Fruit fly (Drosophila melanogaster) whole organism: ENCODE measurements around the gene CG14185.

ENCODE experiments used
- CG8478 ChIP-seq: fragments of >200 bp; optimal IDR thresholded peaks from 2 replicates; lab custom pipeline; 2018; ENCODE audit warnings: inconsistent platforms
- Dll ChIP-seq: fragments of >200 bp; optimal IDR thresholded peaks from 2 replicates; lab custom pipeline; 2017
- EcR ChIP-seq, 2 experiments: fragments of >200 bp; optimal IDR thresholded peaks; 2 replicates each; lab custom pipeline; 2017; ENCODE audit warnings: missing biosample characterization in 2 of 2, missing genetic modification characterization in 2 of 2, missing genetic modification reagents in 2 of 2
- pan ChIP-seq: fragments of >200 bp; optimal IDR thresholded peaks from 2 replicates; lab custom pipeline; 2017
- psq ChIP-seq: fragments of >200 bp; optimal IDR thresholded peaks from 2 replicates; lab custom pipeline; 2017

DNA sequence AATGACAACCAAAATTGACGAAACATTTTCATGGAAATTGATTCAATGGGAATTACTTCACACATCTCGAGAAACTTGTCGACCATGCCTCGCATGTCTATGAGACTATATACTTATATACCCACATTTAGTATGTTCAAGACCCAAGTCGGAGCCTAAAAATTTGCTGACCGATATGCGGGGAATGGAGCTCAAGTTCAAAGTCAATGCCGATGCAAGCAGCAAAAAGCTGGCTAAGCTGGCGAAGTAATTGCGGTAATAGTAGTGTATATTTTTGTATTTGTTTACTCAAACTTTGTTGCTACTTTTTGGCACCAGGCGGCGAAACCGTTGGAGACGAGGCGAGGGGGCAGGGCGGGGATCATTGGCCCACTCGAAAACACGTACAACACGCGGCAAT is 17.1 kb downstream of the CG14185 start:
- TF ChIP-seq pan: no peak
- no peak for TF ChIP-seq Dll
- no peak for TF ChIP-seq EcR (GFP tag; optimal IDR thresholded peaks at IDR 0.05; lab: Kevin White, UChicago)
- TF ChIP-seq CG8478 (lab: Kevin White, UChicago): no peak
- no peak for TF ChIP-seq psq (lab: Kevin White, UChicago)
